Worm (Caenorhabditis elegans): ENCODE measurements around the gene CC8.3.

CC8.3 gene

DNA sequence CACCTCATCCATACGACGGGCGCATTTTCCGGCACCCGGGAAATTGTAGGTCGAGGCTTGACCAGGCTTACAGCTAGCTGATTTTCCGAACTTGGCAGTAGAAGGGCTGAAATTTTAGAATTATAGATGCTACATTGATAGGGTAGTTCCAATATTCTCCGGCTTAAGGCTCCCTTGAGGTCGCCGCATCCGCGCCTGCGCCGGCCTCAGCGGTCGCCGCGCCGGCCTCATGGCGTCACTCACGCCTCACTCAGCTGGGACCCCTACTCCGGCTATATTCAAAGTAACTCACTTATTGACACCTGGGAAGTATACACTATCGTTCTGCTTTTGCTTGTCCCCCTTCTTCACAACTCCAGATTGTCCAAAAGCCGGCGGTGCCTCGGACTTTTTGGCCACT lies 38.0 kb downstream of the CC8.3 start:
- TF ChIP-seq cog-1 (tag; optimal IDR thresholded peaks at IDR 0.05): no peak
- no peak for TF ChIP-seq ztf-23 (GFP tag; IDR thresholded peaks at IDR 0.05)
- no peak for TF ChIP-seq klf-2 (GFP tag; conservative IDR thresholded peaks at IDR 0.05)
- TF ChIP-seq T22C8.4 (GFP tag; IDR thresholded peaks at IDR 0.05): no peak
- no peak for TF ChIP-seq tab-1 (GFP tag; IDR thresholded peaks at IDR 0.05)
- TF ChIP-seq flt-1 (GFP tag; IDR thresholded peaks at IDR 0.05): no peak
- no peak for TF ChIP-seq med-1 (GFP tag; optimal IDR thresholded peaks at IDR 0.05; ENCODE audit: insufficient read depth)
- TF ChIP-seq ztf-29 (GFP tag; IDR thresholded peaks at IDR 0.05): no peak
- no peak for TF ChIP-seq ref-1 (GFP tag; conservative IDR thresholded peaks at IDR 0.05)

DNA sequence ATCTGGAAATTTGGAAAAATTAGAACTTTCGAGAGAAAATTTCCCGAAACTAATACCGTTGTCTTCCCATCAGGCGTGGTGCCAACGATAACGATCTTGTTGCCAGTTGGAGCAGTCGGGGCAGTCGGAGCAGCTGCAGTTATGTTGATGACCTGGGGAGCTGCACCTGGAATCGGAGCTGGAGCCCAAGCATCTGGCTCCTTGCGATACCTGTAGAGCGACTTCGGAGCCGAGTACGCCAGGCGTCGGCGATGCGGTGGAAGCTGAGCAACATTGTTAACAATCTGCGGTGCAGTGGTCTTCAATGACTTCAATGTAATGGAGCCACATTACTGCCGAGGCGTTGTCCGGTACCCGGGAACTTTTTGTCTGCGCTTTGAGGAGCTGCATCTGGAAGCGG lies 40.2 kb downstream of the CC8.3 start:
- TF ChIP-seq tab-1 (GFP tag; IDR thresholded peaks at IDR 0.05): no peak
- no peak for TF ChIP-seq T22C8.4 (GFP tag; IDR thresholded peaks at IDR 0.05)
- TF ChIP-seq klf-2 (GFP tag; conservative IDR thresholded peaks at IDR 0.05): no peak
- TF ChIP-seq cog-1 (tag; optimal IDR thresholded peaks at IDR 0.05): no peak
- no peak for TF ChIP-seq ref-1 (GFP tag; conservative IDR thresholded peaks at IDR 0.05)
- no peak for TF ChIP-seq ztf-23 (GFP tag; IDR thresholded peaks at IDR 0.05)
- no peak for TF ChIP-seq ztf-29 (GFP tag; IDR thresholded peaks at IDR 0.05)
- no peak for TF ChIP-seq flt-1 (GFP tag; IDR thresholded peaks at IDR 0.05)
- no peak for TF ChIP-seq med-1 (GFP tag; optimal IDR thresholded peaks at IDR 0.05; ENCODE audit: insufficient read depth)

- TF ChIP-seq med-1 (GFP tag; optimal IDR thresholded peaks at IDR 0.05; ENCODE audit: insufficient read depth): no peak
- no peak for TF ChIP-seq tab-1 (GFP tag; IDR thresholded peaks at IDR 0.05)
- no peak for TF ChIP-seq ztf-23 (GFP tag; IDR thresholded peaks at IDR 0.05)
- TF ChIP-seq cog-1 (tag; optimal IDR thresholded peaks at IDR 0.05): no peak
- no peak for TF ChIP-seq flt-1 (GFP tag; IDR thresholded peaks at IDR 0.05)
- no peak for TF ChIP-seq ztf-29 (GFP tag; IDR thresholded peaks at IDR 0.05)
- TF ChIP-seq T22C8.4 (GFP tag; IDR thresholded peaks at IDR 0.05): no peak
- TF ChIP-seq klf-2 (GFP tag; conservative IDR thresholded peaks at IDR 0.05): no peak
- no peak for TF ChIP-seq ref-1 (GFP tag; conservative IDR thresholded peaks at IDR 0.05)
Observed at ce11 chrIV:3599958-3600357, 42.1 kb downstream of the CC8.3 start, which contains the start of gene Y37E11B.7. Gene Y37E11B.7 (minus strand): TSS chrIV:3600164.

ce11 chrIV:3599126-3599525 lies 43.0 kb downstream of the CC8.3 start, which contains the start of gene Y37E11B.6:
Gene Y37E11B.6 (minus strand): TSS chrIV:3599306.
- TF ChIP-seq flt-1 (GFP tag; IDR thresholded peaks at IDR 0.05): no peak
- TF ChIP-seq ref-1 (GFP tag; conservative IDR thresholded peaks at IDR 0.05): no peak
- TF ChIP-seq tab-1 (GFP tag; IDR thresholded peaks at IDR 0.05): no peak
- no peak for TF ChIP-seq klf-2 (GFP tag; conservative IDR thresholded peaks at IDR 0.05)
- no peak for TF ChIP-seq med-1 (GFP tag; optimal IDR thresholded peaks at IDR 0.05; ENCODE audit: insufficient read depth)
- no peak for TF ChIP-seq T22C8.4 (GFP tag; IDR thresholded peaks at IDR 0.05)

ce11 chrIV:3598452-3598851 lies 43.6 kb downstream of the CC8.3 start, which contains the start of gene Y37E11B.5:
Gene Y37E11B.5 (minus strand): TSS chrIV:3598552.
- TF ChIP-seq T22C8.4 (GFP tag; IDR thresholded peaks at IDR 0.05) (no peak), flt-1 (GFP tag; IDR thresholded peaks at IDR 0.05) (no peak), ztf-23 (GFP tag; IDR thresholded peaks at IDR 0.05) (no peak), ztf-29 (GFP tag; IDR thresholded peaks at IDR 0.05) (no peak), ref-1 (GFP tag; conservative IDR thresholded peaks at IDR 0.05) (no peak), klf-2 (GFP tag; conservative IDR thresholded peaks at IDR 0.05) (no peak), cog-1 (tag; optimal IDR thresholded peaks at IDR 0.05) (no peak), med-1 (GFP tag; optimal IDR thresholded peaks at IDR 0.05; ENCODE audit: insufficient read depth) (no peak), tab-1 (GFP tag; IDR thresholded peaks at IDR 0.05) (no peak)

DNA sequence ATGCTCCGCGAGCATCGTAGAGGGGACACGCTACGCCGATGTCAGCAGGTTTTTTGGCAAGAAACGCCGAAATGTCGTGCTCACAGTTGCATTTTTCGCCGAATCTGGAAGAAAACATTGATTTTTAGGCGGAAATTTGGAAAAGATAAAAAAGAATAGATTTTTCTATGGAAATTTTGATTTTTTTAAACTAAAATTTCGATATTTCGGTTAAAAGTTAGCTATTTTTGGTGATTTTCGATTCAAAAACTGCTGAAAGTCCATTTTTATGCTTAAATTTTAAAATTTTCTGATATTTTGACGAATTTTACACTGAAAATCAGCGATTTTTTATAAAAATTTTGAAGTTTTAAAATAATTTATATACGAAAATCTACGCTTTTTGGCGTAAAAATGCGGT lies 44.7 kb downstream of the CC8.3 start:
- TF ChIP-seq ztf-23 (GFP tag; IDR thresholded peaks at IDR 0.05): no peak
- TF ChIP-seq T22C8.4 (GFP tag; IDR thresholded peaks at IDR 0.05): no peak
- TF ChIP-seq cog-1 (tag; optimal IDR thresholded peaks at IDR 0.05): no peak
- TF ChIP-seq tab-1 (GFP tag; IDR thresholded peaks at IDR 0.05): no peak
- no peak for TF ChIP-seq ref-1 (GFP tag; conservative IDR thresholded peaks at IDR 0.05)
- no peak for TF ChIP-seq klf-2 (GFP tag; conservative IDR thresholded peaks at IDR 0.05)
- TF ChIP-seq med-1 (GFP tag; optimal IDR thresholded peaks at IDR 0.05; ENCODE audit: insufficient read depth): no peak
- TF ChIP-seq ztf-29 (GFP tag; IDR thresholded peaks at IDR 0.05): no peak
- TF ChIP-seq flt-1 (GFP tag; IDR thresholded peaks at IDR 0.05): no peak

- TF ChIP-seq tab-1 (GFP tag; IDR thresholded peaks at IDR 0.05): no peak
- no peak for TF ChIP-seq med-1 (GFP tag; optimal IDR thresholded peaks at IDR 0.05; ENCODE audit: insufficient read depth)
- TF ChIP-seq ref-1 (GFP tag; conservative IDR thresholded peaks at IDR 0.05): no peak
- TF ChIP-seq flt-1 (GFP tag; IDR thresholded peaks at IDR 0.05): no peak
- TF ChIP-seq ztf-29 (GFP tag; IDR thresholded peaks at IDR 0.05): no peak
- TF ChIP-seq ztf-23 (GFP tag; IDR thresholded peaks at IDR 0.05): no peak
- no peak for TF ChIP-seq klf-2 (GFP tag; conservative IDR thresholded peaks at IDR 0.05)
- no peak for TF ChIP-seq cog-1 (tag; optimal IDR thresholded peaks at IDR 0.05)
- TF ChIP-seq T22C8.4 (GFP tag; IDR thresholded peaks at IDR 0.05): no peak
Observed at ce11 chrIV:3593513-3593912, 48.6 kb downstream of the CC8.3 start, which contains the start of gene taf-2. Gene taf-2 (minus strand): TSS chrIV:3593613.

All from whole organism, midembryonic.